Worm (Caenorhabditis elegans): ENCODE results near the gene ulp-1.

The ulp-1 gene

DNA sequence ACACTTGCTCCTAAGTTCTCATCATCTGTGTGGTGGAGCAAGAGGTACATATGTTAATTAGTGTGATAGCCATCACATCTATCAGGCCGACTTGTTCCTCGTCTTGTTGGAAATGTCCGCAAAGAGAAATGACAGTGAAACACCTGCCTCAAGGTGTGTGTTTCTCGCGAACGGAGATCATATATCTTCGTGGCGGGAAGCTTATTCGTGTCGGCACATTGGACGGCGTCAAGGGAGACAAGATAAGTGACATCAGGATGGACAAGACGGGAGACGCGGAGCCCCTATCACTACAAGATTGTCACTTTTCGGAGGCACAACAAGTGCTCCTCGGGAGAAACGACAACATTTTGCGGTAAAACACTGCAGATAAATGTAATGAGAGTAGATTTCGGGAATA lies 29.8 kb downstream of the ulp-1 start:
- TF ChIP-seq tbx-2 (tag; optimal IDR thresholded peaks at IDR 0.05) (peak; percentile 78), unc-55 (GFP tag; optimal IDR thresholded peaks at IDR 0.05) (peak; percentile 84), fkh-6 (tag; optimal IDR thresholded peaks at IDR 0.05) (no peak)

DNA sequence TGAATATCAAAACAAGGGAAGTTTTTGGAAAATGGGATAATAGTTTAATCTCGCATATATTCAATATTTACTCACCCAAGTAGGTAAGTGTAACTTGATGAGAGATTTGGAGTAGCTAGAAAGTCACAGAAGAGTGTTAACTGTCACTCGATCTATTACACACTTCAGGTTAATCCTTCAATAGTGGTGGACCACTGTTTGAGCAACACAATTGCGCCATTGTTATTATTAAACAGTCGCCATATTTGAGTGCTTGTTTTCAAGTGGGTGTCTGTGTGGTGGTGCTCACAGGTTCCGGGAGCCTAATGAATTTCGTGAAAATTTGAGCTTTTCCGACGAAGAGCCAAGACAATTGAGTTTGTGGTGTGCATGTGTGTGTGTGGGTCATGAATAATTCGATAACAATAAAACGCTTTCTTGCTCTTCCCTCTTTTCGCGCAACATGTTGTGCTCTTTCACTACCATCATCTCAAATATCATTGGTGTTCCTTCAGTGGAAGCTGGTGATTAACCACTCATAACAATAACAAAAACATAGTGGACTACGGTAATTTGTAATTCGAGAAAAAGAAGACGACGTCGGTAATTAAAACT lies 30.6 kb downstream of the ulp-1 start:
- peak; percentile 89 for TF ChIP-seq unc-42 (tag; optimal IDR thresholded peaks at IDR 0.05)
- TF ChIP-seq madf-2 (tag; optimal IDR thresholded peaks at IDR 0.05), result no peak
- no peak for TF ChIP-seq ceh-22 (tag; optimal IDR thresholded peaks at IDR 0.05)
- TF ChIP-seq nhr-11 (tag; optimal IDR thresholded peaks at IDR 0.05), result no peak
- TF ChIP-seq tbx-2 (tag; optimal IDR thresholded peaks at IDR 0.05), result peak; percentile 70
- no peak for TF ChIP-seq che-1 (tag; optimal IDR thresholded peaks at IDR 0.05)

DNA sequence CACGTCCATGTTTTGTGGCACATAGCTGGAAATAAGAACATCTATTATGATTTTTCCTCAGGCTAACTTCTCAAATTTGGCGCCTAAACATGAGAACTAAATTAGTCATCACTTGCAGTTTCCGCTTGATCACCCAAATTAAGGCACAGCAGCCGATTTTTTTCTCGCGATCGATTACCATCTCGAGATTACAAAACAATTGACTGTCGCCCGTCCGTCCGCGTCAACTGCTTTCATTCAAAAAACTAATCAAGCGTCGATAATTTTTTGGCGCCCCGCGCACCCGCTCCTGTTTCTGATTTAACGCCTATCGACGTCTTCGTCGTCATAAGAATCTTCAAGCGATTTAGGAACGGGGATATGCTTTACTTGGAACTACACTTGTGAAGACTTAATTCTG lies 31.9 kb downstream of the ulp-1 start:
- TF ChIP-seq tbx-2 (tag; optimal IDR thresholded peaks at IDR 0.05) (peak; percentile 12), ceh-45 (GFP tag; IDR thresholded peaks at IDR 0.05) (no peak)

DNA sequence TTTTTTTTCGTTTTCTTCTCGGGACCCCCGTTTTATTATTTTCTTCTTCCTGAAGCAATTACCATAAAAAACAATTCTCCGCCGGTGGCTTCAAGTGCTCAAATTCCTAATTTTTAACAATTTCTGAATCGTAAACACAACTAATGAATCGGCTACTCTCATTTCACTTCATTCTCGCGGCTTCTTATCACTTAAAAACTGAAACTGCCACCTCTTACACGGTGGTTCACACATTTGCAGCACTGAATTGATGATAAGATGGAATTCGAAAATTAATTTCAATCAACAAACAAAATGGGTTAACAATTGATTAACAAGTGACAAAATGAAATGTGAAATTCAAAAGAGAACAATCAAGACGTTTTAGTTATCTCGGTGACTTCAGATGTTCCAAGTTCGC lies 32.5 kb downstream of the ulp-1 start:
- TF ChIP-seq tbx-2 (tag; optimal IDR thresholded peaks at IDR 0.05) (no peak), sox-2 (GFP tag; IDR thresholded peaks at IDR 0.05) (no peak), fkh-10 (GFP tag; optimal IDR thresholded peaks at IDR 0.05) (no peak), lim-6 (tag; optimal IDR thresholded peaks at IDR 0.05) (no peak), gmeb-2 (tag; optimal IDR thresholded peaks at IDR 0.05) (no peak), elt-2 (tag; optimal IDR thresholded peaks at IDR 0.05) (no peak)

DNA sequence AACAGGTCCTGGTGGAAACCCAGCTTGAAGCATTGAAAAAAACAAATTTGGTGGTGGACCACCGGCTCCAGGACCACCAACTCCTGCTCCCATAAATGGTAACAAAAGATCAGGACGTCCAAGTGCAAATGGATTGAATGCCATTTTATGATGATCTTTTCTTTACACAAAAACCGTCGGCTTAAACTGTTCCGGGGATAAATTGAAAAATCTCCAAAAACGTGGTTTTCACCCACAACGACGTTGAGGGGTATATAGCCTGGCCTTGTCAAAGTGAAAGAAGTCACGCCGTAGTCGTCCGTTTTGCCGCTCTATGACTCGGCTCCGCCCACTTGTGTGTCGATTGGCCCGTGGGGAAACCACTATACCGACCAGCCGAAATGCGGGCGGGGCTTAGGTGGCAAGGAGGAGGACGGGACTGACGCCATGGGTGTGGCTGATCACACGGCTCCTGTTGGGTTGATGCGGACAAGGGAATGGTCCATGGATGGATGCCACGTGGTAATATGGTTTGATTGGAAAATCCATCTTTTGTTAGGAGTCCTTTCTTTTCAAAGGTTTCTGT lies 33.5 kb downstream of the ulp-1 start, which contains the start of gene tbx-2:
Gene tbx-2 (minus strand): TSS at position 264 of the 565 bp plus-strand sequence.
- TF ChIP-seq gmeb-2 (tag; optimal IDR thresholded peaks at IDR 0.05) (no peak), unc-42 (tag; optimal IDR thresholded peaks at IDR 0.05) (no peak), tbx-2 (tag; optimal IDR thresholded peaks at IDR 0.05) (peak; percentile 99), hlh-13 (GFP tag; optimal IDR thresholded peaks at IDR 0.05) (no peak), ref-2 (tag; optimal IDR thresholded peaks at IDR 0.05) (peak; percentile 48), fkh-6 (tag; optimal IDR thresholded peaks at IDR 0.05) (peak; percentile 11), zip-5 (tag; optimal IDR thresholded peaks at IDR 0.05) (no peak), K09A11.1 (tag; optimal IDR thresholded peaks at IDR 0.05; ENCODE audit: insufficient read depth) (no peak), ceh-14 (tag; optimal IDR thresholded peaks at IDR 0.05) (no peak), pha-2 (tag; optimal IDR thresholded peaks at IDR 0.05) (no peak), ceh-18 (tag; optimal IDR thresholded peaks at IDR 0.05) (peak; percentile 14), lim-6 (tag; optimal IDR thresholded peaks at IDR 0.05) (no peak), npax-4 (tag; optimal IDR thresholded peaks at IDR 0.05) (no peak), ceh-2 (tag; optimal IDR thresholded peaks at IDR 0.05) (no peak), C08G9.2 (tag; optimal IDR thresholded peaks at IDR 0.05) (no peak), nhr-232 (tag; optimal IDR thresholded peaks at IDR 0.05) (no peak), ceh-19 (GFP tag; optimal IDR thresholded peaks at IDR 0.05) (no peak), ceh-24 (tag; optimal IDR thresholded peaks at IDR 0.05) (no peak), dve-1 (tag; optimal IDR thresholded peaks at IDR 0.05) (no peak), nhr-11 (tag; optimal IDR thresholded peaks at IDR 0.05) (no peak), syd-9 (tag; optimal IDR thresholded peaks at IDR 0.05) (peak; percentile 8), tbx-7 (tag; optimal IDR thresholded peaks at IDR 0.05) (no peak), odd-2 (tag; optimal IDR thresholded peaks at IDR 0.05) (no peak), ceh-48 (tag; optimal IDR thresholded peaks at IDR 0.05) (no peak), ama-1 (optimal IDR thresholded peaks at IDR 0.05) (no peak), dmd-4 (tag; optimal IDR thresholded peaks at IDR 0.05; ENCODE audit: borderline replicate concordance) (no peak), ceh-9 (tag; optimal IDR thresholded peaks at IDR 0.05) (no peak), sdc-2 (tag; optimal IDR thresholded peaks at IDR 0.05) (peak; percentile 36), mec-3 (tag; optimal IDR thresholded peaks at IDR 0.05; ENCODE audit: borderline replicate concordance) (no peak), fax-1 (tag; optimal IDR thresholded peaks at IDR 0.05) (no peak), C38D4.7 (GFP tag; optimal IDR thresholded peaks at IDR 0.05) (no peak), ceh-34 (tag; optimal IDR thresholded peaks at IDR 0.05) (peak; percentile 44), Y22D7AL.16 (tag; optimal IDR thresholded peaks at IDR 0.05) (no peak), F13H6.1 (tag; optimal IDR thresholded peaks at IDR 0.05) (peak; percentile 6), hlh-8 (tag; optimal IDR thresholded peaks at IDR 0.05) (no peak), pat-9 (tag; optimal IDR thresholded peaks at IDR 0.05) (no peak)

All from whole organism, late embryonic.